Worm (Caenorhabditis elegans): ENCODE results near the gene F32D1.7.
"Not testable (repeated sequence)": the region's sequence is repeated elsewhere in the genome, so short reads cannot be mapped to it uniquely, and the experiment has no call there.

The F32D1.7 gene

DNA sequence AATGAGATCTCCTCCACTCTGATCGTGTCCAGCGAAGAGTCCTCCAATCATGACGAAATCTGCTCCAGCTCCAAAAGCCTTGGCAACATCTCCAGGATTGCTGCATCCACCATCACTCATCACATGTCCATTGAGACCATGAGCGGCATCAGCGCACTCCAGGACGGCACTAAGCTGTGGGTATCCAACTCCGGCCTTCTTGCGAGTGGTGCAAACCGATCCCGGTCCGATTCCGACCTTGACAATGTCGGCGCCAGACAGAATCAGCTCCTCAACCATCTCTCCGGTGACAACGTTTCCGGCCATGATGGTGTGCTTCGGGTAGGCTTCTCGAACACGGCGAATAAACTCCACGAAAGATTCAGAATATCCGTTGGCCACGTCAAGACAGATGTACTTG lies 5.5 kb downstream of the F32D1.7 start:
- TF ChIP-seq dao-5 (tag; optimal IDR thresholded peaks at IDR 0.05) (no peak), him-1 (tag; optimal IDR thresholded peaks at IDR 0.05) (no peak), W03F9.2 (tag; optimal IDR thresholded peaks at IDR 0.05) (no peak)

- TF ChIP-seq dao-5 (tag; optimal IDR thresholded peaks at IDR 0.05) (no peak), him-1 (tag; optimal IDR thresholded peaks at IDR 0.05) (no peak), W03F9.2 (tag; optimal IDR thresholded peaks at IDR 0.05) (no peak)
Measured at ce11 chrV:4366440-4366839, 9.5 kb downstream of the F32D1.7 start, which contains the start of gene F32D1.11. F32D1.11 (minus strand) TSS chrV:4366540.

- TF ChIP-seq W03F9.2 (tag; optimal IDR thresholded peaks at IDR 0.05) (no peak), dao-5 (tag; optimal IDR thresholded peaks at IDR 0.05) (no peak), him-1 (tag; optimal IDR thresholded peaks at IDR 0.05) (no peak)
Measured at ce11 chrV:4364517-4364916, 11.5 kb downstream of the F32D1.7 start, which contains the start of gene grl-13. grl-13 (minus strand) TSS chrV:4364617.

DNA sequence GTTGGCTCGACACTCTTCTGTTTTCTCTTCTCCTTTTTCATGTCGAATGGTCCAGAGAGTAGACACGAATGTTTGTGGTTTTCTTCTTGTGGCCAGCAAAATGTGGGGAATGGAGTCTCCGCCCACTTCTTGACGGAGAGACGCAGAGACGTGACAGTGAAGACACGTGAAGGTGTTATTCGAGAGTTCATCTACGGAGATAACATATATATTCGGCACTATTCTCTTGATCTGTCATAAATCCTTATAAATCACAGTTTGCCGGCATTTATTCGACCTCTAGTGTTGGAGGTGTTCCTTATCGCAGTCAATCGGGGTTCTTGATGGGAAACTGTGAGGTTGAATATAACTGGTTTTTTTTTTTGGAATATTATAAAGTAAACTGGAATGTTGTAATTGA lies 14.5 kb downstream of the F32D1.7 start, which contains the start of gene F32D1.3:
Gene F32D1.3 (minus strand): TSS at position 65 of the 400 bp plus-strand sequence.
- TF ChIP-seq W03F9.2 (tag; optimal IDR thresholded peaks at IDR 0.05), result no peak
- no peak for TF ChIP-seq him-1 (tag; optimal IDR thresholded peaks at IDR 0.05)
- TF ChIP-seq dao-5 (tag; optimal IDR thresholded peaks at IDR 0.05), result no peak

DNA sequence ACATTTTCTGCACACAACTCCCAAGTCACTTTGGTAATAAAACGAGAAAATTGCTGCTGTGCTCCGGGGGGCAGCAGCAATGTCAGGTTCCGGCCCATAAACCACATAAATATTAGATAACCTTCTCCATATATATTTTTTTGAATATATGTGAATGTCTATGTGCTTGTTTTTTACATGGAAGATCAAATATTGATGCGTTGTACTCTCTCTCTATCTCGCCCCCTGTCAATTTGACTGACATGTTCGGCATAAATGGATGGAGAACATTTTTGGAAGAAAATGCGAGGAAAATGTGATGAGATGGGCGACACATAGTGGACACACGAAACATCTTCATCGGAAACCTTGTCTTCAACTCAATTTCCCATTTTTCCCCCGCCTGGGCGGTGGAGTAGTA lies 16.0 kb downstream of the F32D1.7 start:
- TF ChIP-seq W03F9.2 (tag; optimal IDR thresholded peaks at IDR 0.05), result no peak
- TF ChIP-seq him-1 (tag; optimal IDR thresholded peaks at IDR 0.05), result no peak
- no peak for TF ChIP-seq dao-5 (tag; optimal IDR thresholded peaks at IDR 0.05)

ce11 chrV:4359127-4359526 lies 16.8 kb downstream of the F32D1.7 start:
- TF ChIP-seq dao-5 (tag; optimal IDR thresholded peaks at IDR 0.05) (no peak), W03F9.2 (tag; optimal IDR thresholded peaks at IDR 0.05) (no peak), him-1 (tag; optimal IDR thresholded peaks at IDR 0.05) (no peak)

DNA sequence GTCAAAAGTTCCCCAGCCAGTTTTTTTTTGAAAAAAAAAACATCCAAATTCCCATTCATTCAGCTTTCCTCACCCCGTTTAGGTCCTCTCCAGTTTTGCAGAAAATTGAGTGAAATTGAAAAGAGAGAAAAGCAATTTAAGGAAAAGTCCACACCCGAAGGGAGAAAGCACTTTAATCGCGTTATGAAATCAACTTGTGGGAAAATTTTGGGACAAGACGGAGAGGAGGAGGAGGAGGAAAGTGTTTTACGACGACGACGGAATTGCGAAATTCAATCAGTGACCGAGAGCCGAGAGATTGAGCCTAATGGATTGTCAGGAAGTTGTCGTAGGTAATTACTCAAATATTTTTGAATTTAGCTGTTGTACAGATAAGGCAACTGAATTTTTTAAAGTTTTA lies 18.6 kb downstream of the F32D1.7 start:
- TF ChIP-seq dao-5 (tag; optimal IDR thresholded peaks at IDR 0.05), result no peak

- TF ChIP-seq dao-5 (tag; optimal IDR thresholded peaks at IDR 0.05), result no peak
- TF ChIP-seq him-1 (tag; optimal IDR thresholded peaks at IDR 0.05), result no peak
- no peak for TF ChIP-seq W03F9.2 (tag; optimal IDR thresholded peaks at IDR 0.05)
Measured at ce11 chrV:4356047-4356612, 19.8 kb downstream of the F32D1.7 start.

ce11 chrV:4346799-4347198 lies 29.2 kb downstream of the F32D1.7 start, which contains the start of gene mcm-7:
mcm-7 (plus strand) TSS chrV:4347166.
- no peak for TF ChIP-seq dao-5 (tag; optimal IDR thresholded peaks at IDR 0.05)
- no peak for TF ChIP-seq W03F9.2 (tag; optimal IDR thresholded peaks at IDR 0.05)
- no peak for TF ChIP-seq him-1 (tag; optimal IDR thresholded peaks at IDR 0.05)

- TF ChIP-seq dao-5 (tag; optimal IDR thresholded peaks at IDR 0.05) (no peak), him-1 (tag; optimal IDR thresholded peaks at IDR 0.05) (no peak), W03F9.2 (tag; optimal IDR thresholded peaks at IDR 0.05) (no peak)
Measured at ce11 chrV:4346325-4346724, 29.6 kb downstream of the F32D1.7 start, which contains the start of gene hpo-18. hpo-18 (minus strand) TSS chrV:4346425.

ce11 chrV:4345714-4346113 lies 30.3 kb downstream of the F32D1.7 start, which contains the start of gene figl-1:
figl-1 (minus strand) TSS chrV:4345999.
- no peak for TF ChIP-seq him-1 (tag; optimal IDR thresholded peaks at IDR 0.05)
- no peak for TF ChIP-seq dao-5 (tag; optimal IDR thresholded peaks at IDR 0.05)
- no peak for TF ChIP-seq W03F9.2 (tag; optimal IDR thresholded peaks at IDR 0.05)

DNA sequence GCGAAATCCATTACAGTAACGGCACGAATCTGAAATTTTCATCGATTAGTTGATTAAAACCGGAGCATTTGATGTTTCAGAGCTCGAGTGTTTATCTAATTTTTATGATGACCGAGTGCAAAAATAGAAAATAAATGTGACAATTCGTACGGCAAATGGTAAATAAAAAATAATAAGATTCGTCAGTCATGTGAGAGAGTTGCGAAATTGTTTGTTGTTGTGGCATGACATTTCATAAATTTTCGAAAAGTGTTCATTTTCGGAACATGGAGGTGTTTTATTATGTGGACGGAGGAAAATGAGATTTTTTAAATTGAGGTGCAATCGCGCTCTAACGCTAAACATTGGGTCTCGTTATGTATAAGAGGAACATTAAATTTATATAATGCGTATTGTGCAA lies 34.2 kb downstream of the F32D1.7 start:
- TF ChIP-seq W03F9.2 (tag; optimal IDR thresholded peaks at IDR 0.05) (no peak), dao-5 (tag; optimal IDR thresholded peaks at IDR 0.05) (no peak), him-1 (tag; optimal IDR thresholded peaks at IDR 0.05) (no peak)

ce11 chrV:4341208-4341607 lies 34.8 kb downstream of the F32D1.7 start, which contains the start of gene glrx-3:
glrx-3 (minus strand) TSS chrV:4341308.
- no peak for TF ChIP-seq dao-5 (tag; optimal IDR thresholded peaks at IDR 0.05)
- TF ChIP-seq him-1 (tag; optimal IDR thresholded peaks at IDR 0.05), result no peak
- no peak for TF ChIP-seq W03F9.2 (tag; optimal IDR thresholded peaks at IDR 0.05)

ce11 chrV:4339479-4339878 lies 36.5 kb downstream of the F32D1.7 start:
- TF ChIP-seq him-1 (tag; optimal IDR thresholded peaks at IDR 0.05) (no peak), dao-5 (tag; optimal IDR thresholded peaks at IDR 0.05) (no peak), W03F9.2 (tag; optimal IDR thresholded peaks at IDR 0.05) (no peak)

DNA sequence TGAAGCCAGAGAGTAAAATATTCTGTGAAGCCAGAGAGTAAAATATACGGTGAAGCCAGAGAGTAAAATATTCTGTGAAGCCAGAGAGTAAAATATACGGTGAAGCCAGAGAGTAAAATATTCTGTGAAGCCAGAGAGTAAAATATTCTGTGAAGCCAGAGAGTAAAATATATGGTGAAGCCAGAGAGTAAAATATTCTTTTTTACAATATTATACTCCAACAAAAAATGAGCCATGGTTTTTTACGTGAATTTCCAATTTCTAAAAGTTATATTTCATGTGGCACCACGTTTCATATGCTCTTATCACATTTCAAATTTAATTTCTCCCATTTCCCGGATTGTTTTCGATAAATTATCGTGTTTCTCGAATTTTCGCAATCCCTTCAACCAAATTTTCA lies 39.5 kb downstream of the F32D1.7 start, which contains the start of gene irld-1:
Gene irld-1 (plus strand): TSS at position 301 of the 400 bp plus-strand sequence.
- not testable (repeated sequence) for TF ChIP-seq him-1, W03F9.2, dao-5 (tag; optimal IDR thresholded peaks at IDR 0.05)
